Worm (Caenorhabditis elegans) whole organism, late embryonic: Measurements from ENCODE around the gene lgc-21.

Experiments used
- C08G9.2 ChIP-seq: sonication (generic microtip); optimal IDR thresholded peaks from 2 replicates; lab custom pipeline; 2016; ENCODE audit warnings: mild to moderate bottlenecking, missing genetic modification characterization, moderate library complexity, missing compliant biosample characterization
- C38D4.7 ChIP-seq: fragments of 200-800 bp; sonication (Bioruptor generic); optimal IDR thresholded peaks from 2 replicates; lab custom pipeline; 2018; ENCODE audit warnings: mild to moderate bottlenecking, missing genetic modification characterization, moderate library complexity, missing compliant biosample characterization
- F13H6.1 ChIP-seq: sonication (generic microtip); optimal IDR thresholded peaks from 2 replicates; lab custom pipeline; 2016; ENCODE audit warnings: missing genetic modification characterization, missing compliant biosample characterization
- ceh-14 ChIP-seq: sonication (generic microtip); optimal IDR thresholded peaks from 2 replicates; lab custom pipeline; 2016; ENCODE audit warnings: missing genotype, missing genetic modification characterization, missing compliant biosample characterization
- ceh-18 ChIP-seq: sonication (generic microtip); optimal IDR thresholded peaks from 2 replicates; lab custom pipeline; 2016; ENCODE audit warnings: missing genetic modification characterization, missing compliant biosample characterization
- ceh-19 ChIP-seq: fragments of 200-800 bp; sonication (Bioruptor generic); optimal IDR thresholded peaks from 2 replicates; lab custom pipeline; 2018; ENCODE audit warnings: mild to moderate bottlenecking, missing genetic modification characterization, missing compliant biosample characterization
- ceh-2 ChIP-seq: sonication (generic microtip); optimal IDR thresholded peaks from 2 replicates; lab custom pipeline; 2016; ENCODE audit warnings: missing genotype, missing genetic modification characterization, missing compliant biosample characterization
- ceh-22 ChIP-seq: sonication (generic microtip); optimal IDR thresholded peaks from 2 replicates; lab custom pipeline; 2017; ENCODE audit warnings: missing biosample characterization, missing genetic modification characterization
- ceh-30 ChIP-seq: fragments of 150-350 bp; optimal IDR thresholded peaks from 2 replicates; lab custom pipeline; 2014; ENCODE audit warnings: missing biosample characterization, missing genetic modification characterization
- ceh-31 ChIP-seq: sonication (generic microtip); optimal IDR thresholded peaks from 2 replicates; lab custom pipeline; 2016; ENCODE audit warnings: missing genetic modification characterization, missing compliant biosample characterization
- ceh-34 ChIP-seq: sonication (generic microtip); optimal IDR thresholded peaks from 2 replicates; lab custom pipeline; 2016; ENCODE audit warnings: mild to moderate bottlenecking, missing genetic modification characterization, missing compliant biosample characterization
- ceh-45 ChIP-seq: fragments of 200-800 bp; sonication (Bioruptor generic); IDR thresholded peaks from 2 replicates; pipeline ENCODE4 v1.3.6; 2022; ENCODE audit warnings: missing genetic modification reagents, missing genetic modification characterization, missing compliant biosample characterization
- ceh-48 ChIP-seq: sonication (generic microtip); optimal IDR thresholded peaks from 2 replicates; lab custom pipeline; 2016; ENCODE audit warnings: missing genetic modification characterization, inconsistent platforms, missing compliant biosample characterization
- ceh-6 ChIP-seq: fragments of 200-800 bp; sonication (Bioruptor generic); optimal IDR thresholded peaks from 2 replicates; lab custom pipeline; 2018; ENCODE audit warnings: mild to moderate bottlenecking, missing genetic modification characterization, missing compliant biosample characterization
- dve-1 ChIP-seq: sonication (generic microtip); optimal IDR thresholded peaks from 2 replicates; lab custom pipeline; 2017; ENCODE audit warnings: antibody characterized with exemption, mild to moderate bottlenecking, missing genetic modification characterization, missing compliant biosample characterization
- elt-4 ChIP-seq: sonication (generic microtip); optimal IDR thresholded peaks from 2 replicates; lab custom pipeline; 2016; ENCODE audit warnings: missing genetic modification characterization, missing compliant biosample characterization
- eyg-1 ChIP-seq: sonication (generic microtip); optimal IDR thresholded peaks from 2 replicates; lab custom pipeline; 2016; ENCODE audit warnings: missing genotype, missing genetic modification characterization, missing compliant biosample characterization
- fax-1 ChIP-seq: sonication (generic microtip); optimal IDR thresholded peaks from 2 replicates; lab custom pipeline; 2016; ENCODE audit warnings: missing genotype, missing genetic modification characterization, missing compliant biosample characterization
- fkh-10 ChIP-seq: fragments of 150-350 bp; optimal IDR thresholded peaks from 2 replicates; lab custom pipeline; 2014; ENCODE audit warnings: missing biosample characterization, missing genetic modification reagents, missing genetic modification characterization
- fkh-6 ChIP-seq: sonication (generic microtip); optimal IDR thresholded peaks from 2 replicates; lab custom pipeline; 2016; ENCODE audit warnings: missing genetic modification characterization, missing compliant biosample characterization
- gmeb-2 ChIP-seq: sonication (generic microtip); optimal IDR thresholded peaks from 2 replicates; lab custom pipeline; 2016; ENCODE audit warnings: missing genetic modification characterization, inconsistent platforms, missing compliant biosample characterization
- hlh-15 ChIP-seq: sonication (generic microtip); optimal IDR thresholded peaks from 2 replicates; lab custom pipeline; 2016; ENCODE audit warnings: missing genetic modification characterization, missing compliant biosample characterization
- hlh-30 ChIP-seq: sonication (generic microtip); optimal IDR thresholded peaks from 2 replicates; lab custom pipeline; 2017; ENCODE audit warnings: antibody characterized with exemption, missing genetic modification characterization, missing compliant biosample characterization; ENCODE audit not compliant: insufficient read depth
- hlh-6 ChIP-seq: sonication (generic microtip); optimal IDR thresholded peaks from 2 replicates; lab custom pipeline; 2016; ENCODE audit warnings: missing genotype, missing genetic modification characterization, missing compliant biosample characterization
- hlh-8 ChIP-seq: sonication (generic microtip); optimal IDR thresholded peaks from 2 replicates; lab custom pipeline; 2016; ENCODE audit warnings: missing genotype, missing genetic modification characterization, missing compliant biosample characterization
- lim-6 ChIP-seq: sonication (generic microtip); optimal IDR thresholded peaks from 2 replicates; lab custom pipeline; 2016; ENCODE audit warnings: missing genetic modification characterization, missing compliant biosample characterization
- mec-3 ChIP-seq: sonication (generic microtip); optimal IDR thresholded peaks from 2 replicates; lab custom pipeline; 2016; ENCODE audit warnings: borderline replicate concordance, missing genetic modification characterization, missing compliant biosample characterization
- nfya-1 ChIP-seq: sonication (generic microtip); optimal IDR thresholded peaks from 2 replicates; lab custom pipeline; 2017; ENCODE audit warnings: missing genetic modification characterization, mild to moderate bottlenecking, missing compliant biosample characterization, antibody characterized with exemption, moderate library complexity
- nhr-11 ChIP-seq: fragments of 150-350 bp; optimal IDR thresholded peaks from 2 replicates; lab custom pipeline; 2014; ENCODE audit warnings: missing biosample characterization, missing genetic modification characterization
- nhr-232 ChIP-seq: sonication (generic microtip); optimal IDR thresholded peaks from 2 replicates; lab custom pipeline; 2016; ENCODE audit warnings: missing genetic modification characterization, missing compliant biosample characterization
- npax-4 ChIP-seq: sonication (generic microtip); optimal IDR thresholded peaks from 2 replicates; lab custom pipeline; 2016; ENCODE audit warnings: missing genetic modification characterization, missing compliant biosample characterization
- pat-9 ChIP-seq: fragments of 200-800 bp; sonication (Bioruptor generic); optimal IDR thresholded peaks from 2 replicates; lab custom pipeline; 2018; ENCODE audit warnings: mild to moderate bottlenecking, missing genetic modification characterization, moderate library complexity, missing compliant biosample characterization
- pqm-1 ChIP-seq: sonication (generic microtip); optimal IDR thresholded peaks from 2 replicates; lab custom pipeline; 2016; ENCODE audit warnings: missing genetic modification characterization, missing compliant biosample characterization
- ref-2 ChIP-seq: sonication (generic microtip); optimal IDR thresholded peaks from 2 replicates; lab custom pipeline; 2016; ENCODE audit warnings: missing genetic modification characterization, missing compliant biosample characterization
- rnt-1 ChIP-seq: sonication (generic microtip); optimal IDR thresholded peaks from 2 replicates; lab custom pipeline; 2016; ENCODE audit warnings: missing genetic modification characterization, missing compliant biosample characterization
- sdc-2 ChIP-seq: sonication (generic microtip); optimal IDR thresholded peaks from 2 replicates; lab custom pipeline; 2016; ENCODE audit warnings: missing genotype, missing genetic modification characterization, missing compliant biosample characterization
- sox-4 ChIP-seq: sonication (generic microtip); optimal IDR thresholded peaks from 2 replicates; lab custom pipeline; 2017; ENCODE audit warnings: mild to moderate bottlenecking, missing genetic modification characterization, inconsistent platforms, missing compliant biosample characterization
- syd-9 ChIP-seq: sonication (generic microtip); optimal IDR thresholded peaks from 2 replicates; lab custom pipeline; 2016; ENCODE audit warnings: mild to moderate bottlenecking, missing genetic modification characterization, moderate library complexity, missing compliant biosample characterization
- tbx-2 ChIP-seq: sonication (generic microtip); optimal IDR thresholded peaks from 2 replicates; lab custom pipeline; 2016; ENCODE audit warnings: missing genetic modification characterization, missing compliant biosample characterization
- tbx-7 ChIP-seq: sonication (generic microtip); optimal IDR thresholded peaks from 2 replicates; lab custom pipeline; 2016; ENCODE audit warnings: missing genotype, missing genetic modification characterization, missing compliant biosample characterization
- ttx-3 ChIP-seq: sonication (generic microtip); optimal IDR thresholded peaks from 2 replicates; lab custom pipeline; 2016; ENCODE audit warnings: missing genetic modification reagents, missing genetic modification characterization, missing compliant biosample characterization
- unc-42 ChIP-seq: sonication (generic microtip); optimal IDR thresholded peaks from 2 replicates; lab custom pipeline; 2016; ENCODE audit warnings: missing genotype, missing genetic modification characterization, missing compliant biosample characterization
- unc-55 ChIP-seq: sonication (generic microtip); optimal IDR thresholded peaks from 2 replicates; lab custom pipeline; 2017; ENCODE audit warnings: missing biosample characterization, missing genetic modification reagents, missing genetic modification characterization
- unc-86 ChIP-seq: sonication (generic microtip); optimal IDR thresholded peaks from 2 replicates; lab custom pipeline; 2016; ENCODE audit warnings: missing genetic modification characterization, missing compliant biosample characterization

Gene lgc-21

ce11 chrX:14026893-14027292, 40.9 kb downstream of the lgc-21 start:
- TF ChIP-seq fkh-6 (tag; lab: Kevin White, UChicago) (peak; percentile 30), unc-55 (GFP tag; lab: Kevin White, UChicago) (peak; percentile 30), ceh-31 (tag; lab: Kevin White, UChicago) (peak; percentile 13), elt-4 (tag; lab: Kevin White, UChicago) (no peak), C38D4.7 (GFP tag; lab: Kevin White, UChicago) (no peak), hlh-8 (peak; percentile 29), sdc-2 (peak; percentile 75), tbx-2 (tag; lab: Kevin White, UChicago) (peak; percentile 14), pat-9 (no peak), hlh-6 (tag; lab: Kevin White, UChicago) (peak; percentile 54), tbx-7 (no peak), ceh-34 (tag; lab: Kevin White, UChicago) (peak; percentile 23), hlh-30 (peak; percentile 55), ceh-2 (tag; lab: Kevin White, UChicago) (peak; percentile 6), ref-2 (tag; lab: Kevin White, UChicago) (peak; percentile 78)

ce11 chrX:14024400-14024953, 43.3 kb downstream of the lgc-21 start:
- TF ChIP-seq unc-55 (GFP tag; lab: Kevin White, UChicago) (peak; percentile 81), nhr-232 (tag; lab: Kevin White, UChicago) (no peak), ceh-34 (tag; lab: Kevin White, UChicago) (peak; percentile 4)

- no peak for TF ChIP-seq nhr-11 (tag; lab: Kevin White, UChicago)
- no peak for TF ChIP-seq ceh-34 (tag; lab: Kevin White, UChicago)
These were observed 47.5 kb downstream of the lgc-21 start, which contains the start of gene C04C11.1 for ce11 chrX:14020290-14020689. Gene C04C11.1 (plus strand): TSS chrX:14020590.

ce11 chrX:14016698-14017097, 51.1 kb downstream of the lgc-21 start:
- TF ChIP-seq ceh-31 (tag; lab: Kevin White, UChicago) (peak; percentile 80), eyg-1 (tag; lab: Kevin White, UChicago) (no peak), fkh-10 (GFP tag; lab: Kevin White, UChicago) (peak; percentile 1), syd-9 (tag; lab: Kevin White, UChicago) (peak; percentile 34), unc-42 (tag; lab: Kevin White, UChicago) (peak; percentile 73), ceh-34 (tag; lab: Kevin White, UChicago) (peak; percentile 67), ceh-6 (GFP tag; lab: Kevin White, UChicago) (no peak), ceh-14 (tag; lab: Kevin White, UChicago) (peak; percentile 19), hlh-8 (peak; percentile 81), sdc-2 (peak; percentile 56), pat-9 (peak; percentile 9), ref-2 (tag; lab: Kevin White, UChicago) (peak; percentile 43), ceh-18 (peak; percentile 86), fax-1 (peak; percentile 25), ceh-30 (tag; lab: Kevin White, UChicago) (no peak), unc-55 (GFP tag; lab: Kevin White, UChicago) (peak; percentile 99), tbx-7 (no peak), sox-4 (tag; lab: Kevin White, UChicago) (no peak), ceh-19 (GFP tag; lab: Kevin White, UChicago) (peak; percentile 9), nfya-1 (peak; percentile 84), tbx-2 (tag; lab: Kevin White, UChicago) (peak; percentile 59), rnt-1 (peak; percentile 83)
- TF ChIP-seq, all 69 proteins: peak for 17

ce11 chrX:14015808-14016207, 52.0 kb downstream of the lgc-21 start:
- TF ChIP-seq lim-6 (tag; lab: Kevin White, UChicago) (peak; percentile 71), ceh-48 (peak; percentile 60), tbx-2 (tag; lab: Kevin White, UChicago) (peak; percentile 78), ttx-3 (tag; lab: Kevin White, UChicago) (peak; percentile 71), pat-9 (peak; percentile 64), syd-9 (tag; lab: Kevin White, UChicago) (peak; percentile 74), ceh-45 (GFP tag; lab: Robert Waterston, UW) (peak; percentile 71), unc-86 (tag; lab: Kevin White, UChicago) (peak; percentile 73), mec-3 (tag; lab: Kevin White, UChicago) (no peak), hlh-8 (no peak), npax-4 (tag; lab: Kevin White, UChicago) (peak; percentile 63), dve-1 (tag; lab: Kevin White, UChicago) (peak; percentile 76), F13H6.1 (tag; lab: Kevin White, UChicago) (peak; percentile 48), hlh-15 (tag; lab: Kevin White, UChicago) (peak; percentile 39), gmeb-2 (peak; percentile 82), C08G9.2 (peak; percentile 67), pqm-1 (no peak), ceh-22 (tag; lab: Kevin White, UChicago) (no peak)
